Worm (Caenorhabditis elegans): ENCODE measurements around the gene slcf-1.

slcf-1 gene

ce11 chrX:10559203-10559602, 30.1 kb downstream of the slcf-1 start, which contains the start of gene F59F5.7:
Gene F59F5.7 (plus strand): TSS chrX:10559503.
- TF ChIP-seq flt-1 (GFP tag; IDR thresholded peaks at IDR 0.05) (no peak), med-1 (GFP tag; optimal IDR thresholded peaks at IDR 0.05; ENCODE audit: insufficient read depth) (no peak), ztf-23 (GFP tag; IDR thresholded peaks at IDR 0.05) (no peak), ztf-29 (GFP tag; IDR thresholded peaks at IDR 0.05) (no peak), tab-1 (GFP tag; IDR thresholded peaks at IDR 0.05) (no peak), cog-1 (tag; optimal IDR thresholded peaks at IDR 0.05) (no peak), klf-2 (GFP tag; conservative IDR thresholded peaks at IDR 0.05) (no peak)

- TF ChIP-seq ref-1 (GFP tag; conservative IDR thresholded peaks at IDR 0.05) (no peak), T22C8.4 (GFP tag; IDR thresholded peaks at IDR 0.05) (no peak), klf-2 (GFP tag; conservative IDR thresholded peaks at IDR 0.05) (no peak), ztf-29 (GFP tag; IDR thresholded peaks at IDR 0.05) (no peak), cog-1 (tag; optimal IDR thresholded peaks at IDR 0.05) (no peak), flt-1 (GFP tag; IDR thresholded peaks at IDR 0.05) (no peak), tab-1 (GFP tag; IDR thresholded peaks at IDR 0.05) (no peak), ztf-23 (GFP tag; IDR thresholded peaks at IDR 0.05) (no peak), med-1 (GFP tag; optimal IDR thresholded peaks at IDR 0.05; ENCODE audit: insufficient read depth) (no peak)
Observed at ce11 chrX:10566775-10567174, 37.7 kb downstream of the slcf-1 start.

- peak; percentile 92 for TF ChIP-seq ztf-29 (GFP tag; IDR thresholded peaks at IDR 0.05)
- TF ChIP-seq T22C8.4 (GFP tag; IDR thresholded peaks at IDR 0.05) = peak; percentile 97
- peak; percentile 67; the same call in 1 of the 2 replicates for TF ChIP-seq tab-1 (GFP tag; IDR thresholded peaks at IDR 0.05)
- TF ChIP-seq ref-1 (GFP tag; conservative IDR thresholded peaks at IDR 0.05) = peak; percentile 41; the same call in 1 of the 2 replicates
- TF ChIP-seq klf-2 (GFP tag; conservative IDR thresholded peaks at IDR 0.05) = no peak
- peak; percentile 56 for TF ChIP-seq ztf-23 (GFP tag; IDR thresholded peaks at IDR 0.05)
- no peak for TF ChIP-seq flt-1 (GFP tag; IDR thresholded peaks at IDR 0.05)
- peak; percentile 93 for TF ChIP-seq cog-1 (tag; optimal IDR thresholded peaks at IDR 0.05)
- TF ChIP-seq med-1 (GFP tag; optimal IDR thresholded peaks at IDR 0.05; ENCODE audit: insufficient read depth) = peak; percentile 11
Observed at ce11 chrX:10568385-10569149, 39.5 kb downstream of the slcf-1 start.

- TF ChIP-seq T22C8.4 (GFP tag; IDR thresholded peaks at IDR 0.05) (no peak), tab-1 (GFP tag; IDR thresholded peaks at IDR 0.05) (no peak), klf-2 (GFP tag; conservative IDR thresholded peaks at IDR 0.05) (no peak), ztf-29 (GFP tag; IDR thresholded peaks at IDR 0.05) (no peak), ztf-23 (GFP tag; IDR thresholded peaks at IDR 0.05) (no peak)
Observed at ce11 chrX:10569185-10569584, 40.1 kb downstream of the slcf-1 start, which contains the start of gene bet-2. Gene bet-2 (plus strand): TSS chrX:10569273.

- TF ChIP-seq ztf-23 (GFP tag; IDR thresholded peaks at IDR 0.05) (no peak), cog-1 (tag; optimal IDR thresholded peaks at IDR 0.05) (peak; percentile 14)
Observed at ce11 chrX:10576410-10576809, 47.3 kb downstream of the slcf-1 start.

ce11 chrX:10576872-10577271, 47.8 kb downstream of the slcf-1 start, which contains the start of gene nhx-5:
Gene nhx-5 (plus strand): TSS chrX:10576953.
- TF ChIP-seq tab-1 (GFP tag; IDR thresholded peaks at IDR 0.05) (no peak), ztf-29 (GFP tag; IDR thresholded peaks at IDR 0.05) (no peak), med-1 (GFP tag; optimal IDR thresholded peaks at IDR 0.05; ENCODE audit: insufficient read depth) (no peak), flt-1 (GFP tag; IDR thresholded peaks at IDR 0.05) (no peak), ztf-23 (GFP tag; IDR thresholded peaks at IDR 0.05) (no peak), ref-1 (GFP tag; conservative IDR thresholded peaks at IDR 0.05) (no peak), klf-2 (GFP tag; conservative IDR thresholded peaks at IDR 0.05) (no peak), cog-1 (tag; optimal IDR thresholded peaks at IDR 0.05) (no peak), T22C8.4 (GFP tag; IDR thresholded peaks at IDR 0.05) (no peak)

All from whole organism, midembryonic.